Fruit fly (Drosophila melanogaster): ENCODE data around the gene eIF2Balpha.

eIF2Balpha gene

DNA sequence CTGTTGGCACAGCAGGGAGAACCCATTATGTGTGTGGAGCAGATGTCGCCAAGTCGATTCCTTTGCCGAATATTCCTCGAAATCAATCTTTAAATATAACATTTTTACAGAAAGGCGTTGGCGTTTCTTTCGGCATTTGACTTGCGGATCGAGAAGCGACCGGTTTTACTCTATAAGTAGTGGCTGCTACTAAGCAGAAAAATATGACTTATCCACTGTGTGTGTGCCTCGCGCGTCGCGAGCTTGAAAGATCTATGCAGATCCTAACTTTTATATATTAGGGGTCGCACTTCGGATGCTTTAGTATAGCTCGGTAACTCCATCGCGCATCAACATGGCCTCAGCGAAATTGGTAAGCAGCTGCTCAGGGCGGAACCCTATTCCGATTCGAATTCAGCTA is 30.5 kb downstream of the eIF2Balpha start, which contains the start of gene CG15515:
Gene CG15515, plus strand, starts transcription at position 301 of the 400 bp plus-strand sequence.
- TF ChIP-seq Snoo (tag; optimal IDR thresholded peaks at IDR 0.05), result no peak
- TF ChIP-seq EcR (GFP tag; optimal IDR thresholded peaks at IDR 0.05), result no peak
- no peak for TF ChIP-seq CG17806 (tag; optimal IDR thresholded peaks at IDR 0.05)
- TF ChIP-seq gl (tag; optimal IDR thresholded peaks at IDR 0.05), result no peak
- no peak for TF ChIP-seq CG8301 (tag; optimal IDR thresholded peaks at IDR 0.05)
- no peak for TF ChIP-seq CG10348 (GFP tag; IDR thresholded peaks at IDR 0.05)
- no peak for TF ChIP-seq D1 (tag; optimal IDR thresholded peaks at IDR 0.05)
- TF ChIP-seq Pif1A (GFP tag; optimal IDR thresholded peaks at IDR 0.05), result no peak
- no peak for TF ChIP-seq CG9948 (tag; optimal IDR thresholded peaks at IDR 0.05)
- TF ChIP-seq Ets98B (GFP tag; IDR thresholded peaks at IDR 0.05), result no peak
- no peak for TF ChIP-seq CG8159 (tag; optimal IDR thresholded peaks at IDR 0.05)
- TF ChIP-seq fd96Ca (GFP tag; IDR thresholded peaks at IDR 0.05), result no peak
- TF ChIP-seq CG32121 (GFP tag; IDR thresholded peaks at IDR 0.05), result no peak
- no peak for TF ChIP-seq Pif1B (GFP tag; optimal IDR thresholded peaks at IDR 0.05)
- no peak for TF ChIP-seq CG14655 (GFP tag; optimal IDR thresholded peaks at IDR 0.05)

DNA sequence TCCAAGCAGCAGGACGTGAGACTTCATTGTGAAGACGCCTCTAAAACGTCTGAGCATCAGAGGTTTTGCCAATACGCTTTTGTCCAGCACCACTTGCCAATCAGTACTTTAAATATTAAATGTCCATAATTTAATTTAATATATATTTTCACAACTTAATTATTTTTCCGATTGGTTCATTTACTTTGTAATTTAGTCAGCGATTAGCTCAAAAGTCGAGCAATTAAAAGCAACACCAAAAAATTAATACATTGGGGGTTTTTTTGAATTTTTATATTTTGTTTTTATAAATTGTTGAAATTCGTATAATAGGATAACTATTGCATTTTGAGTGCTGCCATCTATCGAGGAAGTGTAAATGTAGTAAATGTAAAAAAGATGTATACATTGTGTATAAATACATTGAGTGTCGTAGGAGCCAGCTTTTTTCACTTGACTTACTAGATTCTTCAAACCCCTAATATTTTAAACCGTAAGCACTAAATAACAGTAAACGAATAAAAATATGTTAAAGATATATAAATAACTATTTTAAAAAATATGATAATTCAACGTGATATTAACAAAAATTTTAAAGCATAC is 31.8 kb downstream of the eIF2Balpha start, which contains the start of gene CG15517:
Gene CG15517, minus strand, starts transcription at position 51 of the 582 bp plus-strand sequence.
- TF ChIP-seq D1 (tag; optimal IDR thresholded peaks at IDR 0.05) (peak; percentile 80), CG9948 (tag; optimal IDR thresholded peaks at IDR 0.05) (no peak)

DNA sequence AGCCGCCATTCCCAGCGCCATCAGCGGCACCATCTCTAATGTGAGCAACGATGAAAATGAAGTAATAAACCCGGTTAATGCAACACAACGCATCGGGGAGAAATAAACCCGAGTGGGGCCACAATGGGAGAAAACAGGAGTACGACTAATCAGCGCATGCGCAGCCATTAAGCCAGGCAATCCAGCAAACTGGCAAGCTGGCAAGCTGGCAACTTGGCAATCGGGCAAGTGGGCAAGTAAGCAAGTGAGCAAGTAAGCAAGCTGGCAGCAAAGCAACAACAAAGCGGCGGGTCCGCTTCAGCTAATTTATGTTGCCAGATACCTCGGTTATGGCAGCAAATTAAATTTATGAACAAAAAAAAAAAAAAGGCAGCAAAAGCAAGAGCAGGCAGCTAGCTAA is 36.1 kb downstream of the eIF2Balpha start:
- TF ChIP-seq EcR (GFP tag; optimal IDR thresholded peaks at IDR 0.05) (no peak), CG8159 (tag; optimal IDR thresholded peaks at IDR 0.05) (no peak), CG14655 (GFP tag; optimal IDR thresholded peaks at IDR 0.05) (no peak), CG13204 (GFP tag; optimal IDR thresholded peaks at IDR 0.05) (no peak), CG15710 (tag; optimal IDR thresholded peaks at IDR 0.05) (no peak), CG8301 (tag; optimal IDR thresholded peaks at IDR 0.05) (no peak), fd96Ca (GFP tag; IDR thresholded peaks at IDR 0.05) (no peak), rn (GFP tag; IDR thresholded peaks at IDR 0.05) (no peak), CG12605 (GFP tag; IDR thresholded peaks at IDR 0.05) (no peak), CG10348 (GFP tag; IDR thresholded peaks at IDR 0.05) (no peak), Pif1B (GFP tag; optimal IDR thresholded peaks at IDR 0.05) (no peak), gl (tag; optimal IDR thresholded peaks at IDR 0.05) (no peak), Snoo (tag; optimal IDR thresholded peaks at IDR 0.05) (no peak)

DNA sequence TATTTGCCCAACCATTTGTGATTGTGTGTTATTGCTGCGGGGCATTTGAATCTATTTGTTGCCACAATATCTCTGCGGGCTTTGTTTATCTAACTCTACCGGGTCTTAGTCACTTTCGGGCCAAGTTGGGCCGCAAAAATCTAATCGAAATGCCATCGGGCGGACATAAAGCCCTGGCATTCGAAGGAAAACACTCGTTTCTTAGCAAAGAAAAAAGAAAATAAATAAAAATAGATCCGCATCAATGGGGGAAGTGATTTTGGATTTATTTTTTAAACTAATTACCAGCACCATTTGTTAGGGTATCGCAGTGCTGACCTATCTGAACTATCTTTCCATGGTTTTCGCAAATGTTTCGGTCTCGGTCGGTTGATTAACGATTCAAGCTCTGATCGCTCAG is 37.1 kb downstream of the eIF2Balpha start:
- TF ChIP-seq fd96Ca (GFP tag; IDR thresholded peaks at IDR 0.05), result peak; percentile 60; the same call in 1 of the 3 replicates
- TF ChIP-seq CG14655 (GFP tag; optimal IDR thresholded peaks at IDR 0.05), result peak; percentile 1
- TF ChIP-seq EcR (GFP tag; optimal IDR thresholded peaks at IDR 0.05), result no peak
- no peak for TF ChIP-seq Snoo (tag; optimal IDR thresholded peaks at IDR 0.05)
- TF ChIP-seq CG10348 (GFP tag; IDR thresholded peaks at IDR 0.05), result 0 out of 2 replicates have a peak, but pooled peaks have one; percentile 32
- 0 out of 2 replicates have a peak, but pooled peaks have one; percentile 41 for TF ChIP-seq Ets98B (GFP tag; IDR thresholded peaks at IDR 0.05)
- 0 out of 3 replicates have a peak, but pooled peaks have one; percentile 22 for TF ChIP-seq CG4496 (GFP tag; IDR thresholded peaks at IDR 0.05)
- TF ChIP-seq CG8301 (tag; optimal IDR thresholded peaks at IDR 0.05), result peak; percentile 5

DNA sequence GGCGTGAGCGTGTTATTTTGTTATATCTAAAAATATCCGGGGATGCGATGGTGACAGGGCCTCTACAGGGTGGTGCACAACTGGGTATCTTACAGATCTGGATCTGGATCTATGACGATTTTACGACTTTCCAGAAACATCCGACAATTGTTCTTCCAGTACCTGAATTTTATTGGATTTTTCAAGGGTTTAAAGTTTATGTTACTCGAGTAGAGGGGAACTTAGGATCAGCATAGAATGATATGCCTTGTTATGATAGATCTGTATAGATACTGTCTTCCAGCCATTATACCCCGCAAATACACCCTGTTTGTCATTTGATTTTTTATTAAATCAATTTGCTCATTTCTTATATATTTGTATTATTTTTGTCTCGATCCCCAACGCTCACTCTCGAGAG is 41.3 kb downstream of the eIF2Balpha start:
- peak; percentile 50; the same call in 2 of the 3 replicates for TF ChIP-seq CG4496 (GFP tag; IDR thresholded peaks at IDR 0.05)
- no peak for TF ChIP-seq EcR (GFP tag; optimal IDR thresholded peaks at IDR 0.05)
- TF ChIP-seq Pif1B (GFP tag; optimal IDR thresholded peaks at IDR 0.05), result no peak
- TF ChIP-seq CG13204 (GFP tag; optimal IDR thresholded peaks at IDR 0.05), result no peak
- no peak for TF ChIP-seq gl (tag; optimal IDR thresholded peaks at IDR 0.05)
- TF ChIP-seq CG34367 (tag; optimal IDR thresholded peaks at IDR 0.05), result no peak
- peak; percentile 51 for TF ChIP-seq CG14655 (GFP tag; optimal IDR thresholded peaks at IDR 0.05)
- TF ChIP-seq CG12605 (GFP tag; IDR thresholded peaks at IDR 0.05), result peak; percentile 42; the same call in 1 of the 2 replicates
- no peak for TF ChIP-seq CG9948 (tag; optimal IDR thresholded peaks at IDR 0.05)
- 0 out of 2 replicates have a peak, but pooled peaks have one; percentile 26 for TF ChIP-seq CG10348 (GFP tag; IDR thresholded peaks at IDR 0.05)
- TF ChIP-seq rn (GFP tag; IDR thresholded peaks at IDR 0.05), result peak; percentile 36; the same call in 1 of the 2 replicates
- TF ChIP-seq D1 (tag; optimal IDR thresholded peaks at IDR 0.05), result no peak
- no peak for TF ChIP-seq CG17806 (tag; optimal IDR thresholded peaks at IDR 0.05)
- no peak for TF ChIP-seq CG8159 (tag; optimal IDR thresholded peaks at IDR 0.05)
- no peak for TF ChIP-seq CG15710 (tag; optimal IDR thresholded peaks at IDR 0.05)
- peak; percentile 85 for TF ChIP-seq fd96Ca (GFP tag; IDR thresholded peaks at IDR 0.05)
- TF ChIP-seq Snoo (tag; optimal IDR thresholded peaks at IDR 0.05), result no peak
- peak; percentile 33 for TF ChIP-seq Pif1A (GFP tag; optimal IDR thresholded peaks at IDR 0.05)
- peak; percentile 66 for TF ChIP-seq Ets98B (GFP tag; IDR thresholded peaks at IDR 0.05)
- TF ChIP-seq CG8301 (tag; optimal IDR thresholded peaks at IDR 0.05), result peak; percentile 58
- TF ChIP-seq CG32121 (GFP tag; IDR thresholded peaks at IDR 0.05), result peak; percentile 80

DNA sequence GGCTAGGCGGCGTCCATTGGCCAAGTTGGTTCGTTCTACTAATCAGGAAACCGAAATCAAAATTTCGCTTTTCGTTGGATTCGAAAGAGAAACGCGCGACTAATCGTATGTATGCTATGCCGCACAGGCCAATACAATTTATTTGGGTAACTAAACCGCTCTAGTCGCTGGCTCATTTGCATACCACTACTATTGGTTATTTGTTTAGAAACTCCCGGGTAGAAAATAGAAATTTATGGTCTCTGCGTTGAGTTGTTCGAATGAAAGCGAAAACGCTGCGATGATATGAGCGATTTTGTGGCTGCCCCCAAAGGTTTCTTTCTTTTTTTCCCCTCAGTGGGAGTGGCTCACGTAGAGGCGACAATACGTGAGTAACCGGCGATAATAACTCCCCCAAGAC is 42.7 kb downstream of the eIF2Balpha start:
- TF ChIP-seq Pif1B (GFP tag; optimal IDR thresholded peaks at IDR 0.05) (no peak), CG8301 (tag; optimal IDR thresholded peaks at IDR 0.05) (no peak), CG4496 (GFP tag; IDR thresholded peaks at IDR 0.05) (no peak), Snoo (tag; optimal IDR thresholded peaks at IDR 0.05) (no peak), CG13204 (GFP tag; optimal IDR thresholded peaks at IDR 0.05) (no peak), CG10348 (GFP tag; IDR thresholded peaks at IDR 0.05) (no peak), CG8159 (tag; optimal IDR thresholded peaks at IDR 0.05) (no peak), CG15710 (tag; optimal IDR thresholded peaks at IDR 0.05) (no peak), gl (tag; optimal IDR thresholded peaks at IDR 0.05) (no peak), CG9948 (tag; optimal IDR thresholded peaks at IDR 0.05) (no peak), Pif1A (GFP tag; optimal IDR thresholded peaks at IDR 0.05) (no peak), D1 (tag; optimal IDR thresholded peaks at IDR 0.05) (no peak), fd96Ca (GFP tag; IDR thresholded peaks at IDR 0.05) (no peak), CG12605 (GFP tag; IDR thresholded peaks at IDR 0.05) (no peak), CG17806 (tag; optimal IDR thresholded peaks at IDR 0.05) (no peak), EcR (GFP tag; optimal IDR thresholded peaks at IDR 0.05) (no peak), CG32121 (GFP tag; IDR thresholded peaks at IDR 0.05) (no peak)

Data from whole organism, pupa.